Worm (Caenorhabditis elegans) whole organism, young adult: ENCODE measurements around the gene mccc-2.
A peak's percentile ranks its signal among the peaks of the same experiment; 100 is the strongest.

Experiments used
- B0035.1 ChIP-seq: sonication (generic microtip); optimal IDR thresholded peaks from 2 replicates; lab custom pipeline; 2016; ENCODE audit warnings: missing genetic modification characterization, mild to moderate bottlenecking, missing compliant biosample characterization, missing genotype, missing genetic modification reagents
- C06A6.2 ChIP-seq: fragments of 200-800 bp; sonication (Bioruptor generic); conservative IDR thresholded peaks from 2 replicates; pipeline ENCODE4 v1.3.6; 2022; ENCODE audit warnings: missing genetic modification characterization, missing compliant biosample characterization
- D2030.7 ChIP-seq: fragments of 200-800 bp; sonication (Bioruptor generic); IDR thresholded peaks from 2 replicates; pipeline ENCODE4 v1.3.6; 2022; ENCODE audit warnings: missing genetic modification reagents, missing genetic modification characterization, missing compliant biosample characterization
- F23B12.7 ChIP-seq: sonication (generic microtip); optimal IDR thresholded peaks from 2 replicates; lab custom pipeline; 2017; ENCODE audit warnings: missing genetic modification characterization, mild to moderate bottlenecking, missing compliant biosample characterization, antibody characterized with exemption, moderate library complexity; ENCODE audit not compliant: insufficient read depth
- T07F8.4 ChIP-seq: sonication (generic microtip); optimal IDR thresholded peaks from 2 replicates; lab custom pipeline; 2016; ENCODE audit warnings: mild to moderate bottlenecking, missing genetic modification characterization, moderate library complexity, missing compliant biosample characterization
- akir-1 ChIP-seq: fragments of 200-800 bp; sonication (Bioruptor generic); optimal IDR thresholded peaks from 2 replicates; lab custom pipeline; 2018; ENCODE audit warnings: mild to moderate bottlenecking, missing genetic modification characterization, moderate library complexity, missing compliant biosample characterization
- attf-3 ChIP-seq: fragments of 200-800 bp; sonication (Bioruptor generic); conservative IDR thresholded peaks from 2 replicates; pipeline ENCODE4 v1.3.6; 2022; ENCODE audit warnings: missing genetic modification reagents, missing genetic modification characterization, missing compliant biosample characterization
- attf-5 ChIP-seq: fragments of 200-800 bp; sonication (Bioruptor generic); optimal IDR thresholded peaks from 2 replicates; lab custom pipeline; 2018; ENCODE audit warnings: mild to moderate bottlenecking, missing genetic modification characterization, missing compliant biosample characterization
- ceh-100 ChIP-seq: fragments of 200-800 bp; sonication (Bioruptor generic); IDR thresholded peaks from 2 replicates; pipeline ENCODE4 v1.3.6; 2022; ENCODE audit warnings: missing genetic modification reagents, missing genetic modification characterization, missing compliant biosample characterization
- ceh-40 ChIP-seq: fragments of 200-800 bp; sonication (Bioruptor generic); IDR thresholded peaks from 2 replicates; pipeline ENCODE4 v1.3.6; 2022; ENCODE audit warnings: missing genetic modification characterization, missing compliant biosample characterization
- ceh-58 ChIP-seq: fragments of 200-800 bp; sonication (Bioruptor generic); IDR thresholded peaks from 2 replicates; pipeline ENCODE4 v1.3.6; 2022; ENCODE audit warnings: missing genetic modification characterization, missing compliant biosample characterization
- ceh-91 ChIP-seq: fragments of 200-800 bp; sonication (Bioruptor generic); IDR thresholded peaks from 2 replicates; pipeline ENCODE4 v1.3.6; 2022; ENCODE audit warnings: missing genetic modification reagents, missing genetic modification characterization, missing compliant biosample characterization
- die-1 ChIP-seq: sonication (generic microtip); optimal IDR thresholded peaks from 2 replicates; lab custom pipeline; 2016; ENCODE audit warnings: missing genotype, mild to moderate bottlenecking, missing genetic modification characterization, missing compliant biosample characterization
- dox-1 ChIP-seq: fragments of 200-800 bp; sonication (Bioruptor generic); IDR thresholded peaks from 2 replicates; pipeline ENCODE4 v1.3.6; 2022; ENCODE audit warnings: missing genetic modification reagents, missing genetic modification characterization, missing compliant biosample characterization
- dpl-1 ChIP-seq: fragments of 150-350 bp; optimal IDR thresholded peaks from 2 replicates; lab custom pipeline; 2014; ENCODE audit warnings: missing biosample characterization, missing genetic modification reagents, missing genetic modification characterization
- efl-1 ChIP-seq: fragments of 150-350 bp; optimal IDR thresholded peaks from 2 replicates; lab custom pipeline; 2014; ENCODE audit warnings: missing biosample characterization, missing genetic modification reagents, missing genetic modification characterization
- egl-44 ChIP-seq: fragments of 200-800 bp; sonication (Bioruptor generic); IDR thresholded peaks from 2 replicates; pipeline ENCODE4 v1.3.6; 2022; ENCODE audit warnings: missing genetic modification reagents, missing genetic modification characterization, missing compliant biosample characterization
- him-1 ChIP-seq: sonication (generic microtip); optimal IDR thresholded peaks from 2 replicates; lab custom pipeline; 2016; ENCODE audit warnings: missing genotype, missing genetic modification reagents, missing genetic modification characterization, missing compliant biosample characterization
- hlh-12 ChIP-seq: sonication (generic microtip); optimal IDR thresholded peaks from 2 replicates; lab custom pipeline; 2016; ENCODE audit warnings: missing genetic modification characterization, missing compliant biosample characterization
- hlh-26 ChIP-seq: fragments of 200-800 bp; sonication (Bioruptor generic); conservative IDR thresholded peaks from 2 replicates; pipeline ENCODE4 v1.3.6; 2022; ENCODE audit warnings: missing genetic modification reagents, missing genetic modification characterization, missing compliant biosample characterization
- hrde-1 ChIP-seq: sonication (generic microtip); optimal IDR thresholded peaks from 2 replicates; lab custom pipeline; 2016; ENCODE audit warnings: missing genetic modification characterization, mild to moderate bottlenecking, missing compliant biosample characterization, moderate library complexity, missing genotype, missing genetic modification reagents, borderline replicate concordance
- let-607 ChIP-seq, 2 experiments: fragments of 200-800 bp in 1 of 2; sonication (Bioruptor generic) in 1 of 2; sonication (generic microtip) in 1 of 2; optimal IDR thresholded peaks; 2 replicates each; lab custom pipeline; 2016 to 2018; ENCODE audit warnings: mild to moderate bottlenecking in 2 of 2, missing compliant biosample characterization in 2 of 2, missing genetic modification characterization in 2 of 2, moderate library complexity in 2 of 2, missing genotype in 1 of 2
- lin-35 ChIP-seq, 3 experiments: fragments of 150-350 bp in 2 of 3; sonication (generic microtip) in 1 of 3; optimal IDR thresholded peaks; 2 replicates each; lab custom pipeline; 2014 to 2018; ENCODE audit warnings: missing biosample characterization in 3 of 3, missing genetic modification characterization in 3 of 3, missing genetic modification reagents in 3 of 3
- lsl-1 ChIP-seq: fragments of 200-800 bp; sonication (Bioruptor generic); optimal IDR thresholded peaks from 2 replicates; lab custom pipeline; 2018; ENCODE audit warnings: mild to moderate bottlenecking, missing genetic modification characterization, moderate library complexity, missing compliant biosample characterization
- madf-10 ChIP-seq: sonication (generic microtip); optimal IDR thresholded peaks from 2 replicates; lab custom pipeline; 2016; ENCODE audit warnings: mild to moderate bottlenecking, missing genetic modification characterization, missing compliant biosample characterization
- madf-3 ChIP-seq: fragments of 200-800 bp; sonication (Bioruptor generic); IDR thresholded peaks from 2 replicates; pipeline ENCODE4 v1.3.6; 2022; ENCODE audit warnings: missing genetic modification reagents, missing genetic modification characterization, missing compliant biosample characterization
- madf-8 ChIP-seq: fragments of 200-800 bp; sonication (Bioruptor generic); conservative IDR thresholded peaks from 2 replicates; pipeline ENCODE4 v1.3.6; 2022; ENCODE audit warnings: missing genetic modification reagents, missing genetic modification characterization, missing compliant biosample characterization
- mcd-1 ChIP-seq: fragments of 200-800 bp; sonication (Bioruptor generic); IDR thresholded peaks from 2 replicates; pipeline ENCODE4 v1.3.6; 2022; ENCODE audit warnings: missing genetic modification reagents, missing genetic modification characterization, missing compliant biosample characterization
- nfya-2 ChIP-seq: fragments of 200-800 bp; sonication (Bioruptor generic); IDR thresholded peaks from 2 replicates; pipeline ENCODE4 v1.3.6; 2022; ENCODE audit warnings: missing genetic modification reagents, missing genetic modification characterization, missing compliant biosample characterization
- nhr-120 ChIP-seq: fragments of 200-800 bp; sonication (Bioruptor generic); IDR thresholded peaks from 2 replicates; pipeline ENCODE4 v1.3.6; 2022; ENCODE audit warnings: missing genetic modification characterization, missing compliant biosample characterization
- nhr-179 ChIP-seq: sonication (generic microtip); optimal IDR thresholded peaks from 2 replicates; lab custom pipeline; 2016; ENCODE audit warnings: mild to moderate bottlenecking, missing genetic modification characterization, missing compliant biosample characterization
- nhr-80 ChIP-seq: sonication (generic microtip); optimal IDR thresholded peaks from 2 replicates; lab custom pipeline; 2016; ENCODE audit warnings: missing genetic modification characterization, missing compliant biosample characterization
- pbrm-1 ChIP-seq: fragments of 200-800 bp; sonication (Bioruptor generic); IDR thresholded peaks from 2 replicates; pipeline ENCODE4 v1.3.6; 2022; ENCODE audit warnings: missing genetic modification reagents, missing genetic modification characterization, missing compliant biosample characterization
- rpc-1 ChIP-seq, 2 experiments: fragments of 150-350 bp in 1 of 2; sonication (generic microtip) in 1 of 2; optimal IDR thresholded peaks; 2 replicates each; lab custom pipeline; 2014 to 2018; ENCODE audit warnings: missing biosample characterization in 1 of 2, missing genetic modification characterization in 1 of 2, missing genetic modification reagents in 1 of 2, missing genotype in 1 of 2
- snpc-1.1 ChIP-seq: sonication (generic microtip); optimal IDR thresholded peaks from 2 replicates; lab custom pipeline; 2017; ENCODE audit warnings: missing genetic modification characterization, mild to moderate bottlenecking, missing compliant biosample characterization, antibody characterized with exemption, moderate library complexity, missing genotype, missing genetic modification reagents; ENCODE audit not compliant: insufficient read depth
- snpc-4 ChIP-seq, 5 experiments: fragments of 150-350 bp in 1 of 5; sonication (generic microtip) in 4 of 5; optimal IDR thresholded peaks; 2 replicates each; lab custom pipeline; 2014 to 2018; ENCODE audit warnings: missing genetic modification characterization in 5 of 5, missing biosample characterization in 3 of 5, antibody characterized with exemption in 2 of 5, mild to moderate bottlenecking in 2 of 5, missing compliant biosample characterization in 2 of 5, missing genotype in 2 of 5, moderate library complexity in 2 of 5, missing genetic modification reagents in 1 of 5
- sptf-2 ChIP-seq: fragments of 200-800 bp; sonication (Bioruptor generic); optimal IDR thresholded peaks from 2 replicates; lab custom pipeline; 2018; ENCODE audit warnings: mild to moderate bottlenecking, missing genetic modification characterization, missing compliant biosample characterization
- tbx-9 ChIP-seq: sonication (generic microtip); optimal IDR thresholded peaks from 2 replicates; lab custom pipeline; 2016; ENCODE audit warnings: borderline replicate concordance, missing genetic modification characterization, inconsistent platforms, missing compliant biosample characterization
- xnd-1 ChIP-seq: sonication (generic microtip); optimal IDR thresholded peaks from 2 replicates; lab custom pipeline; 2016; ENCODE audit warnings: missing genotype, missing genetic modification reagents, missing genetic modification characterization, missing compliant biosample characterization
- zfh-2 ChIP-seq: fragments of 200-800 bp; sonication (Bioruptor generic); conservative IDR thresholded peaks from 2 replicates; pipeline ENCODE4 v1.3.6; 2022; ENCODE audit warnings: missing genetic modification reagents, missing genetic modification characterization, missing compliant biosample characterization
- ztf-18 ChIP-seq: sonication (generic microtip); optimal IDR thresholded peaks from 2 replicates; lab custom pipeline; 2016; ENCODE audit warnings: missing genotype, mild to moderate bottlenecking, missing genetic modification characterization, missing compliant biosample characterization
- ztf-25 ChIP-seq: fragments of 200-800 bp; sonication (Bioruptor generic); IDR thresholded peaks from 2 replicates; pipeline ENCODE4 v1.3.6; 2022; ENCODE audit warnings: missing genetic modification reagents, missing genetic modification characterization, missing compliant biosample characterization
- ztf-28 ChIP-seq: fragments of 200-800 bp; sonication (Bioruptor generic); IDR thresholded peaks from 2 replicates; pipeline ENCODE4 v1.3.6; 2022; ENCODE audit warnings: missing genetic modification reagents, missing genetic modification characterization, missing compliant biosample characterization
- ztf-3 ChIP-seq: fragments of 200-800 bp; sonication (Bioruptor generic); optimal IDR thresholded peaks from 2 replicates; lab custom pipeline; 2018; ENCODE audit warnings: mild to moderate bottlenecking, missing genetic modification characterization, missing compliant biosample characterization
- ztf-6 ChIP-seq: fragments of 200-800 bp; sonication (Bioruptor generic); IDR thresholded peaks from 2 replicates; pipeline ENCODE4 v1.3.6; 2022; ENCODE audit warnings: missing genetic modification reagents, missing genetic modification characterization, missing compliant biosample characterization

Gene mccc-2

ce11 chrIII:9091392-9092291 is 2.5 kb upstream of the mccc-2 start, which contains the start of gene glp-1 (continued):
- TF ChIP-seq die-1 (tag; lab: Kevin White, UChicago): no peak
- peak; percentile 61; the same call in 1 of the 2 replicates for TF ChIP-seq attf-3 (GFP tag; lab: Robert Waterston, UW)
- no peak for TF ChIP-seq ztf-6 (GFP tag; lab: Robert Waterston, UW)
- peak; percentile 95 for TF ChIP-seq lsl-1
- no peak for TF ChIP-seq ztf-3
- TF ChIP-seq nhr-80 (tag; lab: Kevin White, UChicago): no peak
- TF ChIP-seq madf-3: no peak
- TF ChIP-seq efl-1 (GFP tag; lab: Kevin White, UChicago): peak; percentile 91
- no peak for TF ChIP-seq ztf-25 (GFP tag; lab: Robert Waterston, UW)
- TF ChIP-seq rpc-1 (optimal IDR thresholded peaks at IDR 0.05; lab: Kevin White, UChicago): no peak
- TF ChIP-seq rpc-1 (tag; optimal IDR thresholded peaks at IDR 0.05; lab: Kevin White, UChicago): no peak
- no peak for TF ChIP-seq dox-1 (GFP tag; lab: Robert Waterston, UW)
- TF ChIP-seq madf-8: peak; percentile 66
- no peak for TF ChIP-seq C06A6.2 (GFP tag; lab: Robert Waterston, UW)
- TF ChIP-seq ztf-28 (GFP tag; lab: Robert Waterston, UW): no peak
- TF ChIP-seq mcd-1 (GFP tag; lab: Robert Waterston, UW): no peak
- no peak for TF ChIP-seq attf-5
- no peak for TF ChIP-seq lin-35 (GFP tag; optimal IDR thresholded peaks at IDR 0.05; lab: Kevin White, UChicago)
- no peak for TF ChIP-seq snpc-4 (GFP tag; optimal IDR thresholded peaks at IDR 0.05; lab: Kevin White, UChicago)
- no peak for TF ChIP-seq snpc-4 (tag; optimal IDR thresholded peaks at IDR 0.05; lab: Kevin White, UChicago)
- TF ChIP-seq nhr-179 (tag; lab: Kevin White, UChicago): no peak
- no peak for TF ChIP-seq let-607 (tag; optimal IDR thresholded peaks at IDR 0.05; lab: Kevin White, UChicago)
- no peak for TF ChIP-seq egl-44
- no peak for TF ChIP-seq pbrm-1 (GFP tag; lab: Robert Waterston, UW)
- TF ChIP-seq ceh-58: no peak
- no peak for TF ChIP-seq ceh-40 (GFP tag; lab: Robert Waterston, UW)
- no peak for TF ChIP-seq F23B12.7 (tag; lab: Kevin White, UChicago)
- no peak for TF ChIP-seq hrde-1 (tag; lab: Kevin White, UChicago)
- no peak for TF ChIP-seq madf-10 (tag; lab: Kevin White, UChicago)
- no peak for TF ChIP-seq nfya-2 (GFP tag; lab: Robert Waterston, UW)
- TF ChIP-seq hlh-26 (GFP tag; lab: Robert Waterston, UW): no peak
- TF ChIP-seq xnd-1 (tag; lab: Kevin White, UChicago): peak; percentile 30
- no peak for TF ChIP-seq ceh-100
- TF ChIP-seq dpl-1 (GFP tag; lab: Kevin White, UChicago): peak; percentile 65
- TF ChIP-seq ztf-18: no peak
- TF ChIP-seq him-1 (tag; lab: Kevin White, UChicago): no peak
- no peak for TF ChIP-seq tbx-9 (tag; lab: Kevin White, UChicago)
- no peak for TF ChIP-seq snpc-1.1 (tag; lab: Kevin White, UChicago)
- TF ChIP-seq nhr-120 (GFP tag; lab: Robert Waterston, UW): no peak
- peak; percentile 46; the same call in 1 of the 2 replicates for TF ChIP-seq ceh-91
- TF ChIP-seq T07F8.4 (tag; lab: Kevin White, UChicago): no peak
- peak; percentile 60; the same call in 1 of the 2 replicates for TF ChIP-seq D2030.7 (GFP tag; lab: Robert Waterston, UW)
- TF ChIP-seq sptf-2 (GFP tag; lab: Kevin White, UChicago): no peak
- no peak for TF ChIP-seq hlh-12 (tag; lab: Kevin White, UChicago)
- no peak for TF ChIP-seq zfh-2 (GFP tag; lab: Robert Waterston, UW)
- no peak for TF ChIP-seq akir-1 (GFP tag; lab: Kevin White, UChicago)
- TF ChIP-seq B0035.1 (tag; lab: Kevin White, UChicago): no peak
